Worm (Caenorhabditis elegans) whole organism, L3 larva: Measurements from ENCODE around the gene Y56A3A.28.

Experiments used
- ama-1 ChIP-seq: fragments of 150-350 bp; optimal IDR thresholded peaks from 2 replicates; lab custom pipeline; 2018
- egl-27 ChIP-seq: sonication (generic microtip); optimal IDR thresholded peaks from 4 replicates; lab custom pipeline; 2017; ENCODE audit warnings: missing biosample characterization, missing genetic modification reagents, missing genetic modification characterization
- fos-1 ChIP-seq: fragments of 150-350 bp; optimal IDR thresholded peaks from 2 replicates; lab custom pipeline; 2014; ENCODE audit warnings: missing biosample characterization, missing genetic modification characterization
- nhr-12 ChIP-seq: fragments of 150-350 bp; optimal IDR thresholded peaks from 2 replicates; lab custom pipeline; 2014; ENCODE audit warnings: missing biosample characterization, missing genetic modification characterization
- nhr-77 ChIP-seq: fragments of 150-350 bp; optimal IDR thresholded peaks from 2 replicates; lab custom pipeline; 2014; ENCODE audit warnings: missing biosample characterization, missing genetic modification characterization
- sea-2 ChIP-seq: fragments of 150-350 bp; sonication (generic microtip); optimal IDR thresholded peaks from 4 replicates; lab custom pipeline; 2014; ENCODE audit warnings: missing biosample characterization, missing genetic modification reagents, missing genetic modification characterization
- snpc-4 ChIP-seq: fragments of 150-350 bp; optimal IDR thresholded peaks from 2 replicates; lab custom pipeline; 2014; ENCODE audit warnings: missing biosample characterization, missing genetic modification characterization
- unc-62 ChIP-seq: fragments of 150-350 bp; sonication (generic microtip); optimal IDR thresholded peaks from 4 replicates; lab custom pipeline; 2014; ENCODE audit warnings: missing biosample characterization, missing genetic modification reagents, missing genetic modification characterization
- ztf-11 ChIP-seq: fragments of 150-350 bp; optimal IDR thresholded peaks from 2 replicates; lab custom pipeline; 2014; ENCODE audit warnings: missing biosample characterization, missing genetic modification characterization

DNA sequence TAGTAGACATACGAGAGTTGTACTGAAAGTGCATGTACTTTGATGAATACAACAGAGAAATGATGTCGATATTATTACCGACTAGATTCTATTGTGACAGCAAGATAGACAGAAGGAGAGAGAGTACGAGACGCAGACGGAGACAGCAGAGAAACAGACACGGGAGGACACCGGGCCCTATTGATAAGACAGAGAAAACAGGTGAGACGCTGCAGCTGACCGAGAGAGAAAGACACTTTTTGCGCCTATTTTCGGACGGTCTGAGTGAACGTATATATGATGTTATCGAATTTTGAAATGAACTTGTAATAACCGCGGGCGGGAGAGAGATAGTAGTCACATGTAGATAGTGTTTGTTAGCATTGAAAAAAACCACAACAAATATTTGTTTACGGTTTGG, 32.1 kb upstream of the Y56A3A.28 start:
- TF ChIP-seq nhr-12 (tag; lab: Kevin White, UChicago) (no peak), ama-1 (no peak), snpc-4 (peak; percentile 17), unc-62 (GFP tag; lab: Kevin White, UChicago) (peak; percentile 37), sea-2 (GFP tag; lab: Kevin White, UChicago) (no peak), nhr-77 (no peak), egl-27 (tag; lab: Kevin White, UChicago) (no peak), ztf-11 (tag; lab: Kevin White, UChicago) (no peak), fos-1 (tag; lab: Kevin White, UChicago) (no peak)
